Worm (Caenorhabditis elegans) whole organism, L3 larva: ENCODE results near the gene F59D12.5.

Source experiments
- pha-4 ChIP-seq: fragments of 150-350 bp; optimal IDR thresholded peaks from 2 replicates; lab custom pipeline; 2014; ENCODE audit warnings: missing biosample characterization, missing genetic modification reagents, missing genetic modification characterization
- skn-1 ChIP-seq: fragments of 150-350 bp; optimal IDR thresholded peaks from 2 replicates; lab custom pipeline; 2014; ENCODE audit warnings: missing biosample characterization, missing genetic modification characterization

- TF ChIP-seq skn-1 (tag; lab: Kevin White, UChicago), result no peak
- TF ChIP-seq pha-4 (tag; lab: Kevin White, UChicago), result peak; percentile 39
Measured at ce11 chrX:15696400-15696799, 49.2 kb upstream of the F59D12.5 start, which contains the start of gene ZK662.2.
